Worm (Caenorhabditis elegans) whole organism, midembryonic: Measurements from ENCODE around the gene str-214.

Experiments used
- flt-1 ChIP-seq: fragments of 200-800 bp; sonication (Bioruptor generic); IDR thresholded peaks from 2 replicates; pipeline ENCODE4 v1.3.6; 2022; ENCODE audit warnings: missing genetic modification characterization, missing compliant biosample characterization
- med-1 ChIP-seq: sonication (generic microtip); optimal IDR thresholded peaks from 2 replicates; lab custom pipeline; 2017; ENCODE audit warnings: missing genetic modification characterization, mild to moderate bottlenecking, missing compliant biosample characterization, antibody characterized with exemption, missing genetic modification reagents; ENCODE audit not compliant: insufficient read depth
- ref-1 ChIP-seq: fragments of 200-800 bp; sonication (Bioruptor generic); conservative IDR thresholded peaks from 2 replicates; pipeline ENCODE4 v1.3.6; 2022; ENCODE audit warnings: missing genetic modification reagents, missing genetic modification characterization, missing compliant biosample characterization
- ztf-23 ChIP-seq: fragments of 200-800 bp; sonication (Bioruptor generic); IDR thresholded peaks from 2 replicates; pipeline ENCODE4 v1.3.6; 2022; ENCODE audit warnings: missing genetic modification reagents, missing genetic modification characterization, missing compliant biosample characterization

ce11 chrV:16266514-16266913, 48.6 kb upstream of the str-214 start, which contains the start of gene T13F3.4:
- TF ChIP-seq ref-1 (GFP tag; lab: Robert Waterston, UW) (no peak), med-1 (GFP tag; lab: Kevin White, UChicago) (no peak), ztf-23 (GFP tag; lab: Robert Waterston, UW) (no peak), flt-1 (GFP tag; lab: Robert Waterston, UW) (no peak)
